Worm (Caenorhabditis elegans): ENCODE data around the gene F28E10.4.

ce11 chrIV:4524943-4525342 is 42.3 kb downstream of the F28E10.4 start, which contains the start of gene ZK180.6:
- TF ChIP-seq ceh-27 (GFP tag; optimal IDR thresholded peaks at IDR 0.05) (no peak), D2030.7 (GFP tag; IDR thresholded peaks at IDR 0.05) (no peak), sea-2 (GFP tag; IDR thresholded peaks at IDR 0.05) (no peak), Y79H2A.3 (GFP tag; conservative IDR thresholded peaks at IDR 0.05) (no peak), nfya-2 (GFP tag; IDR thresholded peaks at IDR 0.05) (no peak), ztf-28 (GFP tag; IDR thresholded peaks at IDR 0.05) (no peak)

All from whole organism, young adult.